Fruit fly (Drosophila melanogaster) whole organism, embryonic: ENCODE data around the gene Dbp21E2.

ENCODE experiments used
- Awh ChIP-seq: fragments of 200-800 bp; sonication (Bioruptor generic); IDR thresholded peaks from 2 replicates; pipeline ENCODE4, ENCODE4 v1.3.6; 2022; ENCODE audit warnings: missing biosample characterization, missing genetic modification characterization
- CG10267 ChIP-seq: fragments of 200-800 bp; sonication (Bioruptor generic); optimal IDR thresholded peaks from 2 replicates; lab custom pipeline; 2018; ENCODE audit warnings: missing biosample characterization, mild to moderate bottlenecking, missing genetic modification characterization, moderate library complexity
- CG10979 ChIP-seq: fragments of 200-800 bp; sonication (Bioruptor generic); optimal IDR thresholded peaks from 2 replicates; lab custom pipeline; 2018; ENCODE audit warnings: missing biosample characterization, mild to moderate bottlenecking, missing genetic modification characterization, moderate library complexity
- CG13894 ChIP-seq: fragments of 200-800 bp; sonication (Bioruptor generic); optimal IDR thresholded peaks from 3 replicates; lab custom pipeline; 2018; ENCODE audit warnings: missing biosample characterization, mild to moderate bottlenecking, missing genetic modification characterization, moderate library complexity
- CG14050 ChIP-seq: fragments of 200-800 bp; sonication (Bioruptor generic); IDR thresholded peaks from 3 replicates; pipeline ENCODE4 v1.3.6; 2022; ENCODE audit warnings: missing biosample characterization, missing genetic modification characterization
- CG14441 ChIP-seq: fragments of 200-800 bp; sonication (Bioruptor generic); IDR thresholded peaks from 2 replicates; pipeline ENCODE4 v1.3.6; 2022; ENCODE audit warnings: missing biosample characterization, missing genetic modification characterization
- CG15479 ChIP-seq: fragments of 200-800 bp; sonication (Bioruptor generic); optimal IDR thresholded peaks from 3 replicates; lab custom pipeline; 2019; ENCODE audit warnings: missing biosample characterization, mild to moderate bottlenecking, missing genetic modification characterization, moderate library complexity
- CG15696 ChIP-seq: fragments of 200-800 bp; sonication (Bioruptor generic); optimal IDR thresholded peaks from 2 replicates; lab custom pipeline; 2019; ENCODE audit warnings: missing biosample characterization, mild to moderate bottlenecking, missing genetic modification characterization, moderate library complexity
- CG1832 ChIP-seq: fragments of 200-800 bp; sonication (Bioruptor generic); optimal IDR thresholded peaks from 2 replicates; lab custom pipeline; 2017; ENCODE audit warnings: missing biosample characterization, mild to moderate bottlenecking, missing genetic modification characterization, inconsistent platforms
- CG18619 ChIP-seq: fragments of 200-800 bp; sonication (Bioruptor generic); optimal IDR thresholded peaks from 3 replicates; lab custom pipeline; 2017; ENCODE audit warnings: missing biosample characterization, mild to moderate bottlenecking, missing genetic modification characterization
- CG30020 ChIP-seq: fragments of 200-800 bp; optimal IDR thresholded peaks from 2 replicates; lab custom pipeline; 2019; ENCODE audit warnings: missing biosample characterization, mild to moderate bottlenecking, missing genetic modification characterization, moderate library complexity
- CG34422 ChIP-seq: fragments of 200-800 bp; sonication (Bioruptor generic); IDR thresholded peaks from 3 replicates; pipeline ENCODE4 v1.3.6; 2022; ENCODE audit warnings: missing biosample characterization, missing genetic modification characterization
- CG3995 ChIP-seq: fragments of 200-800 bp; sonication (Bioruptor generic); optimal IDR thresholded peaks from 3 replicates; lab custom pipeline; 2016; ENCODE audit warnings: missing biosample characterization, missing genetic modification characterization
- CG4730 ChIP-seq: fragments of 200-800 bp; sonication (Bioruptor generic); IDR thresholded peaks from 2 replicates; pipeline ENCODE4 v1.3.6; 2022; ENCODE audit warnings: missing biosample characterization, missing genetic modification characterization
- CG6654 ChIP-seq: fragments of 200-800 bp; sonication (Bioruptor generic); optimal IDR thresholded peaks from 2 replicates; lab custom pipeline; 2017; ENCODE audit warnings: missing biosample characterization, mild to moderate bottlenecking, missing genetic modification characterization
- CG6689 ChIP-seq: fragments of 200-800 bp; sonication (Bioruptor generic); IDR thresholded peaks from 2 replicates; pipeline ENCODE4 v1.3.6; 2022; ENCODE audit warnings: missing biosample characterization, missing genetic modification characterization
- CG6765 ChIP-seq: fragments of 200-800 bp; sonication (Bioruptor generic); optimal IDR thresholded peaks from 3 replicates; lab custom pipeline; 2017; ENCODE audit warnings: missing biosample characterization, mild to moderate bottlenecking, missing genetic modification characterization
- CG6813 ChIP-seq: fragments of 200-800 bp; sonication (Bioruptor generic); optimal IDR thresholded peaks from 2 replicates; lab custom pipeline; 2017; ENCODE audit warnings: missing biosample characterization, missing genetic modification characterization, mild to moderate bottlenecking, moderate library complexity, missing genetic modification reagents
- CG7372 ChIP-seq: fragments of 200-800 bp; sonication (Bioruptor generic); IDR thresholded peaks from 2 replicates; pipeline ENCODE4 v1.3.6; 2022; ENCODE audit warnings: missing biosample characterization, missing genetic modification characterization
- CG7839 ChIP-seq: fragments of 200-800 bp; sonication (Bioruptor generic); optimal IDR thresholded peaks from 3 replicates; lab custom pipeline; 2018; ENCODE audit warnings: missing biosample characterization, mild to moderate bottlenecking, missing genetic modification characterization, moderate library complexity
- CG9609 ChIP-seq: fragments of 200-800 bp; sonication (Bioruptor generic); optimal IDR thresholded peaks from 3 replicates; lab custom pipeline; 2016; ENCODE audit warnings: missing biosample characterization, missing genetic modification characterization
- CG9817 ChIP-seq: fragments of 200-800 bp; sonication (Bioruptor generic); optimal IDR thresholded peaks from 2 replicates; lab custom pipeline; 2018; ENCODE audit warnings: missing biosample characterization, mild to moderate bottlenecking, missing genetic modification characterization, moderate library complexity
- CG9876 ChIP-seq: fragments of 200-800 bp; sonication (Bioruptor generic); optimal IDR thresholded peaks from 2 replicates; lab custom pipeline; 2016; ENCODE audit warnings: missing biosample characterization, missing genetic modification characterization
- D ChIP-seq, 2 experiments: fragments of 200-800 bp in 1 of 2; fragments of >200 bp in 1 of 2; sonication (Bioruptor generic) in 1 of 2; optimal IDR thresholded peaks; 2 replicates in 1 of 2; 3 replicates in 1 of 2; lab custom pipeline; 2017; ENCODE audit warnings: mild to moderate bottlenecking in 1 of 2, missing biosample characterization in 1 of 2, missing genetic modification characterization in 1 of 2, missing genetic modification reagents in 1 of 2
- Eip74EF ChIP-seq, 2 experiments: fragments of 200-800 bp in 1 of 2; fragments of >200 bp in 1 of 2; sonication (Bioruptor generic) in 1 of 2; optimal IDR thresholded peaks; 2 replicates each; lab custom pipeline; 2017 to 2019; ENCODE audit warnings: missing biosample characterization in 2 of 2, missing genetic modification characterization in 2 of 2, mild to moderate bottlenecking in 1 of 2, moderate library complexity in 1 of 2
- H2.0 ChIP-seq: fragments of 200-800 bp; sonication (Bioruptor generic); IDR thresholded peaks from 2 replicates; pipeline ENCODE4 v1.3.6; 2022; ENCODE audit warnings: missing biosample characterization, missing genetic modification characterization
- Hmx ChIP-seq: fragments of 200-800 bp; sonication (Bioruptor generic); optimal IDR thresholded peaks from 2 replicates; lab custom pipeline; 2016; ENCODE audit warnings: missing biosample characterization, missing genetic modification characterization
- Kr ChIP-seq: fragments of 200-800 bp; sonication (Bioruptor generic); optimal IDR thresholded peaks from 2 replicates; lab custom pipeline; 2017; ENCODE audit warnings: missing biosample characterization, mild to moderate bottlenecking, missing genetic modification characterization
- Rx ChIP-seq: fragments of 200-800 bp; sonication (Bioruptor generic); IDR thresholded peaks from 2 replicates; pipeline ENCODE4 v1.3.6; 2022; ENCODE audit warnings: missing biosample characterization, missing genetic modification characterization
- Stat92E ChIP-seq, 3 experiments: fragments of >200 bp in 2 of 3; fragments of 200-800 bp in 1 of 3; sonication (Bioruptor generic) in 1 of 3; optimal IDR thresholded peaks; 2 replicates each; lab custom pipeline; 2017 to 2019; ENCODE audit warnings: missing biosample characterization in 3 of 3, missing genetic modification characterization in 3 of 3, mild to moderate bottlenecking in 1 of 3, moderate library complexity in 1 of 3
- abd-A ChIP-seq: fragments of 200-800 bp; sonication (Bioruptor generic); optimal IDR thresholded peaks from 3 replicates; lab custom pipeline; 2019; ENCODE audit warnings: missing biosample characterization, mild to moderate bottlenecking, missing genetic modification characterization, moderate library complexity
- aop ChIP-seq: fragments of 200-800 bp; sonication (Bioruptor generic); IDR thresholded peaks from 2 replicates; pipeline ENCODE4 v1.3.6; 2022; ENCODE audit warnings: missing biosample characterization, missing genetic modification characterization
- ap ChIP-seq: fragments of 200-800 bp; sonication (Bioruptor generic); IDR thresholded peaks from 2 replicates; pipeline ENCODE4 v1.3.6; 2022; ENCODE audit warnings: missing biosample characterization, missing genetic modification characterization
- cato ChIP-seq: fragments of 200-800 bp; sonication (Bioruptor generic); optimal IDR thresholded peaks from 2 replicates; lab custom pipeline; 2016; ENCODE audit warnings: missing biosample characterization, missing genetic modification characterization, borderline replicate concordance
- caup ChIP-seq: fragments of 200-800 bp; sonication (Bioruptor generic); optimal IDR thresholded peaks from 3 replicates; lab custom pipeline; 2017; ENCODE audit warnings: missing biosample characterization, mild to moderate bottlenecking, missing genetic modification characterization, moderate library complexity; ENCODE audit not compliant: severe bottlenecking
- chn ChIP-seq: fragments of 200-800 bp; sonication (Bioruptor generic); optimal IDR thresholded peaks from 2 replicates; lab custom pipeline; 2016; ENCODE audit warnings: missing biosample characterization, missing genetic modification characterization
- cwo ChIP-seq: fragments of 200-800 bp; sonication (Bioruptor generic); optimal IDR thresholded peaks from 3 replicates; lab custom pipeline; 2017; ENCODE audit warnings: missing biosample characterization, missing genetic modification characterization, mild to moderate bottlenecking, moderate library complexity, missing genetic modification reagents
- dan ChIP-seq: fragments of 200-800 bp; sonication (Bioruptor generic); IDR thresholded peaks from 2 replicates; pipeline ENCODE4 v1.3.6; 2022; ENCODE audit warnings: missing biosample characterization, missing genetic modification characterization
- esg ChIP-seq: fragments of 200-800 bp; sonication (Bioruptor generic); conservative IDR thresholded peaks from 2 replicates; pipeline ENCODE4 v1.3.6; 2022; ENCODE audit warnings: missing biosample characterization, missing genetic modification characterization
- fd96Cb ChIP-seq: fragments of 200-800 bp; sonication (Bioruptor generic); optimal IDR thresholded peaks from 2 replicates; lab custom pipeline; 2018; ENCODE audit warnings: missing biosample characterization, mild to moderate bottlenecking, missing genetic modification characterization, moderate library complexity
- gem ChIP-seq: fragments of 200-800 bp; sonication (Bioruptor generic); optimal IDR thresholded peaks from 2 replicates; lab custom pipeline; 2019; ENCODE audit warnings: missing biosample characterization, mild to moderate bottlenecking, missing genetic modification characterization, moderate library complexity
- her ChIP-seq: fragments of 200-800 bp; sonication (Bioruptor generic); optimal IDR thresholded peaks from 2 replicates; lab custom pipeline; 2016; ENCODE audit warnings: missing biosample characterization, missing genetic modification characterization
- lov ChIP-seq, 2 experiments: fragments of 200-800 bp in 1 of 2; fragments of >200 bp in 1 of 2; sonication (Bioruptor generic) in 1 of 2; IDR thresholded peaks in 1 of 2; optimal IDR thresholded peaks in 1 of 2; 2 replicates in 1 of 2; 3 replicates in 1 of 2; pipeline versions ENCODE4 v1.3.6 to Lab custom; 2017 to 2022; ENCODE audit warnings: missing biosample characterization in 1 of 2, missing genetic modification characterization in 1 of 2
- otp ChIP-seq: fragments of 200-800 bp; sonication (Bioruptor generic); IDR thresholded peaks from 3 replicates; pipeline ENCODE4, ENCODE4 v1.3.6; 2022; ENCODE audit warnings: missing biosample characterization, missing genetic modification characterization
- sd ChIP-seq: fragments of 200-800 bp; sonication (Bioruptor generic); optimal IDR thresholded peaks from 3 replicates; lab custom pipeline; 2018; ENCODE audit warnings: missing biosample characterization, mild to moderate bottlenecking, missing genetic modification characterization, moderate library complexity
- so ChIP-seq: fragments of 200-800 bp; sonication (Bioruptor generic); IDR thresholded peaks from 3 replicates; pipeline ENCODE4 v1.3.6; 2022; ENCODE audit warnings: missing biosample characterization, missing genetic modification characterization
- vfl ChIP-seq: fragments of 200-800 bp; sonication (Bioruptor generic); optimal IDR thresholded peaks from 2 replicates; lab custom pipeline; 2016; ENCODE audit warnings: missing biosample characterization, missing genetic modification characterization
- z ChIP-seq: fragments of 200-800 bp; sonication (Bioruptor generic); IDR thresholded peaks from 3 replicates; pipeline ENCODE4 v1.3.6; 2022; ENCODE audit warnings: missing biosample characterization, missing genetic modification characterization

Dbp21E2 gene

DNA sequence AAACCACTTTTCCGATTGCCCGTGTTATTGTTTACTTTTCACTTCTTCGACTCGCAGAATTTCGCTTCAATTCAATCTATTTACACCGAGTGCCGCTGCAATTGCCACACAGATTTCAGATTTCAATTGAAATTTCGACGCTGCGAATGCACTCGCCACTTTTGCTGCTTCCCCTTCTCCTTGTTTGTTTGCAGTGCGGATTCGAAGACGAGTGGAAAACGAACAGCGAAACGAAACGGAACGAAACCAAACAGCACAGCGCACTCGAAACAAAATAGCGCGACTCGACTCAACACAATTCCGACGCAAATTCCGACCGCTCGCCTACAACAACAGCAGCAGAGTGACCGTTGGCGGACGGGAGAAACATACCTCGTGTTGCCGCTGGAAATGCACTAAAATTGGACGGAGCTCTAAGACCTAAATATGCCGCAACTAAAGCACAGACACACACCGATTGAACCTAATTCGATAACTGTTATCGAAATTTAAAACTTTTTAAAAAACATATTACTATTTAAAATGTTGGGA lies 39.4 kb downstream of the Dbp21E2 start, which contains the start of gene drongo (continued):
- TF ChIP-seq CG3995 (peak; percentile 17), CG30020 (tag; lab: Kevin White, UChicago) (peak; percentile 44), CG9876 (peak; percentile 8), CG4730 (GFP tag; lab: Robert Waterston, UW) (no peak), CG14050 (GFP tag; lab: Robert Waterston, UW) (no peak; the same call in 2 of the 3 replicates), CG14441 (GFP tag; lab: Robert Waterston, UW) (peak; percentile 32; the same call in 1 of the 2 replicates), Kr (no peak), CG18619 (GFP tag; lab: Kevin White, UChicago) (peak; percentile 14), lov (optimal IDR thresholded peaks at IDR 0.05; lab: Kevin White, UChicago) (no peak), lov (GFP tag; IDR thresholded peaks at IDR 0.05; lab: Robert Waterston, UW) (0 out of 3 replicates have a peak, but pooled peaks have one; percentile 11), CG6765 (GFP tag; lab: Kevin White, UChicago) (no peak), fd96Cb (tag; lab: Kevin White, UChicago) (no peak), otp (GFP tag; lab: Robert Waterston, UW) (0 out of 3 replicates have a peak, but pooled peaks have one; percentile 44), CG15696 (tag; lab: Kevin White, UChicago) (no peak), CG13894 (peak; percentile 71), Rx (GFP tag; lab: Robert Waterston, UW) (no peak), Eip74EF (GFP tag; optimal IDR thresholded peaks at IDR 0.05; lab: Kevin White, UChicago) (peak in 1 of 2 experiments; percentile 10), Stat92E (GFP tag; optimal IDR thresholded peaks at IDR 0.05; lab: Kevin White, UChicago) (peak in 1 of 3 experiments; percentile 79), gem (tag; lab: Kevin White, UChicago) (no peak), Hmx (GFP tag; lab: Kevin White, UChicago) (no peak), Awh (no peak), CG6689 (GFP tag; lab: Robert Waterston, UW) (no peak), CG34422 (GFP tag; lab: Robert Waterston, UW) (peak; percentile 60; the same call in 1 of the 3 replicates), CG9609 (peak; percentile 2), esg (no peak), her (GFP tag; lab: Kevin White, UChicago) (peak; percentile 67), CG10979 (tag; lab: Kevin White, UChicago) (no peak), CG7372 (GFP tag; lab: Robert Waterston, UW) (no peak), aop (no peak), H2.0 (GFP tag; lab: Robert Waterston, UW) (no peak), CG7839 (tag; lab: Kevin White, UChicago) (peak; percentile 11), CG6654 (no peak), ap (no peak), CG1832 (GFP tag; lab: Kevin White, UChicago) (no peak), CG15479 (GFP tag; lab: Kevin White, UChicago) (peak; percentile 94), vfl (peak; percentile 57), CG10267 (peak; percentile 51), CG6813 (GFP tag; lab: Kevin White, UChicago) (no peak), cwo (GFP tag; lab: Kevin White, UChicago) (no peak), CG9817 (tag; lab: Kevin White, UChicago) (no peak), cato (no peak), abd-A (tag; lab: Kevin White, UChicago) (peak; percentile 50), chn (GFP tag; lab: Kevin White, UChicago) (no peak), dan (no peak), D (optimal IDR thresholded peaks at IDR 0.05; lab: Kevin White, UChicago) (no peak), D (GFP tag; optimal IDR thresholded peaks at IDR 0.05; lab: Kevin White, UChicago) (no peak), z (no peak), so (peak; percentile 50; the same call in 1 of the 3 replicates), caup (GFP tag; lab: Kevin White, UChicago) (peak; percentile 55), sd (tag; lab: Kevin White, UChicago) (peak; percentile 86)
